Worm (Caenorhabditis elegans) whole organism, L4 larva: Measurements from ENCODE around the gene srh-15.

Source experiments
- F37D6.2 ChIP-seq: sonication (generic microtip); optimal IDR thresholded peaks from 2 replicates; lab custom pipeline; 2016; ENCODE audit warnings: mild to moderate bottlenecking, missing genetic modification characterization, missing compliant biosample characterization
- aha-1 ChIP-seq: fragments of 150-350 bp; peaks from one replicate; lab custom pipeline; 2014; ENCODE audit warnings: missing biosample characterization, missing genetic modification characterization
- ama-1 ChIP-seq: fragments of 150-350 bp; optimal IDR thresholded peaks from 2 replicates; lab custom pipeline; 2014; ENCODE audit warnings: inconsistent platforms, mixed read lengths
- ceh-82 ChIP-seq: sonication (generic microtip); optimal IDR thresholded peaks from 2 replicates; lab custom pipeline; 2017; ENCODE audit warnings: missing biosample characterization, missing genetic modification characterization
- daf-19 ChIP-seq: fragments of 200-800 bp; sonication (Bioruptor generic); conservative IDR thresholded peaks from 2 replicates; pipeline ENCODE4 v1.3.6; 2022; ENCODE audit warnings: missing genetic modification characterization, missing compliant biosample characterization
- fkh-10 ChIP-seq: fragments of 150-350 bp; optimal IDR thresholded peaks from 2 replicates; lab custom pipeline; 2014; ENCODE audit warnings: missing biosample characterization, missing genetic modification reagents, missing genetic modification characterization
- jun-1 ChIP-seq: fragments of 150-350 bp; optimal IDR thresholded peaks from 2 replicates; lab custom pipeline; 2014; ENCODE audit warnings: missing biosample characterization, missing genetic modification reagents, missing genetic modification characterization
- lin-15B ChIP-seq: fragments of 150-350 bp; sonication (generic microtip); optimal IDR thresholded peaks from 3 replicates; lab custom pipeline; 2014; ENCODE audit warnings: missing biosample characterization, missing genetic modification characterization
- mdl-1 ChIP-seq, 2 experiments: fragments of 150-350 bp in 1 of 2; sonication (generic microtip) in 1 of 2; optimal IDR thresholded peaks; 2 replicates each; lab custom pipeline; 2014 to 2017; ENCODE audit warnings: missing biosample characterization in 2 of 2, missing genetic modification characterization in 2 of 2
- nhr-77 ChIP-seq: fragments of 150-350 bp; optimal IDR thresholded peaks from 2 replicates; lab custom pipeline; 2014; ENCODE audit warnings: missing biosample characterization, missing genetic modification characterization
- skn-1 ChIP-seq: fragments of 150-350 bp; optimal IDR thresholded peaks from 2 replicates; lab custom pipeline; 2014; ENCODE audit warnings: missing biosample characterization, missing genetic modification characterization
- zfp-3 ChIP-seq: fragments of 200-800 bp; sonication (Bioruptor generic); conservative IDR thresholded peaks from 2 replicates; pipeline ENCODE4 v1.3.6; 2022; ENCODE audit warnings: missing genetic modification reagents, missing genetic modification characterization, missing compliant biosample characterization
- zip-2 ChIP-seq: fragments of 150-350 bp; optimal IDR thresholded peaks from 2 replicates; lab custom pipeline; 2014; ENCODE audit warnings: missing biosample characterization, missing genetic modification characterization
- ztf-11 ChIP-seq: fragments of 150-350 bp; optimal IDR thresholded peaks from 2 replicates; lab custom pipeline; 2014; ENCODE audit warnings: missing biosample characterization, missing genetic modification characterization

ce11 chrV:13274615-13275014 lies 46.2 kb upstream of the srh-15 start:
- TF ChIP-seq F37D6.2 (tag; lab: Kevin White, UChicago) (no peak), zfp-3 (no peak), jun-1 (tag; lab: Kevin White, UChicago) (no peak), aha-1 (tag; lab: Kevin White, UChicago) (no peak), zip-2 (no peak), ama-1 (lab: Kevin White, UChicago) (no peak), fkh-10 (GFP tag; lab: Kevin White, UChicago) (no peak), ztf-11 (tag; lab: Kevin White, UChicago) (no peak), nhr-77 (tag; lab: Kevin White, UChicago) (no peak), skn-1 (tag; lab: Kevin White, UChicago) (no peak), mdl-1 (tag; optimal IDR thresholded peaks at IDR 0.05; lab: Kevin White, UChicago) (no peak), ceh-82 (tag; lab: Kevin White, UChicago) (no peak), lin-15B (tag; lab: Kevin White, UChicago) (no peak), daf-19 (GFP tag; lab: Robert Waterston, UW) (no peak)
